Worm (Caenorhabditis elegans) whole organism, L2 larva: Measurements from ENCODE around the gene igcm-4.

Source experiments
- C34F6.9 ChIP-seq: fragments of 150-350 bp; optimal IDR thresholded peaks from 2 replicates; lab custom pipeline; 2014; ENCODE audit warnings: missing biosample characterization, missing genetic modification characterization
- R02D3.7 ChIP-seq: fragments of 150-350 bp; optimal IDR thresholded peaks from 2 replicates; lab custom pipeline; 2014; ENCODE audit warnings: missing biosample characterization, missing genetic modification characterization
- Y55F3AM.14 ChIP-seq: fragments of 200-800 bp; sonication (Bioruptor generic); optimal IDR thresholded peaks from 2 replicates; lab custom pipeline; 2018; ENCODE audit warnings: mild to moderate bottlenecking, missing genetic modification characterization, missing compliant biosample characterization
- ZK546.5 ChIP-seq: sonication (generic microtip); optimal IDR thresholded peaks from 2 replicates; lab custom pipeline; 2017; ENCODE audit warnings: missing biosample characterization, missing genetic modification characterization
- aly-2 ChIP-seq: fragments of 150-350 bp; optimal IDR thresholded peaks from 2 replicates; lab custom pipeline; 2014; ENCODE audit warnings: missing biosample characterization, missing genetic modification characterization
- ama-1 ChIP-seq: fragments of 150-350 bp; optimal IDR thresholded peaks from 2 replicates; lab custom pipeline; 2018; ENCODE audit warnings: inconsistent platforms
- blmp-1 ChIP-seq: sonication (generic microtip); optimal IDR thresholded peaks from 2 replicates; lab custom pipeline; 2017; ENCODE audit warnings: missing genetic modification characterization, mild to moderate bottlenecking, missing compliant biosample characterization, antibody characterized with exemption, moderate library complexity; ENCODE audit not compliant: insufficient read depth
- ceh-16 ChIP-seq: fragments of 150-350 bp; optimal IDR thresholded peaks from 2 replicates; lab custom pipeline; 2014; ENCODE audit warnings: missing biosample characterization, missing genetic modification characterization
- crh-2 ChIP-seq: sonication (generic microtip); optimal IDR thresholded peaks from 2 replicates; lab custom pipeline; 2017; ENCODE audit warnings: missing biosample characterization, missing genetic modification characterization
- dmd-4 ChIP-seq: sonication (generic microtip); optimal IDR thresholded peaks from 2 replicates; lab custom pipeline; 2017; ENCODE audit warnings: missing biosample characterization, missing genetic modification characterization
- egl-27 ChIP-seq: sonication (generic microtip); optimal IDR thresholded peaks from 3 replicates; lab custom pipeline; 2017; ENCODE audit warnings: missing biosample characterization, missing genetic modification reagents, missing genetic modification characterization
- elt-1 ChIP-seq: fragments of 150-350 bp; optimal IDR thresholded peaks from 2 replicates; lab custom pipeline; 2014; ENCODE audit warnings: missing biosample characterization, missing genetic modification characterization
- elt-3 ChIP-seq: sonication (generic microtip); optimal IDR thresholded peaks from 2 replicates; lab custom pipeline; 2017; ENCODE audit warnings: missing biosample characterization, missing genetic modification characterization
- fos-1 ChIP-seq: fragments of 150-350 bp; optimal IDR thresholded peaks from 2 replicates; lab custom pipeline; 2014; ENCODE audit warnings: missing biosample characterization, missing genetic modification characterization
- gmeb-1 ChIP-seq: fragments of 150-350 bp; optimal IDR thresholded peaks from 2 replicates; lab custom pipeline; 2014; ENCODE audit warnings: missing biosample characterization, missing genetic modification characterization
- lin-11 ChIP-seq: fragments of 150-350 bp; sonication (generic microtip); optimal IDR thresholded peaks from 2 replicates; lab custom pipeline; 2014; ENCODE audit warnings: missing biosample characterization, missing genetic modification characterization, inconsistent platforms, mixed read lengths
- lin-13 ChIP-seq: fragments of 150-350 bp; optimal IDR thresholded peaks from 2 replicates; lab custom pipeline; 2014; ENCODE audit warnings: missing biosample characterization, missing genetic modification reagents, missing genetic modification characterization
- lin-39 ChIP-seq: fragments of 150-350 bp; optimal IDR thresholded peaks from 2 replicates; lab custom pipeline; 2014; ENCODE audit warnings: missing biosample characterization, missing genetic modification reagents, missing genetic modification characterization
- mab-5 ChIP-seq: fragments of 150-350 bp; optimal IDR thresholded peaks from 2 replicates; lab custom pipeline; 2014; ENCODE audit warnings: missing biosample characterization, missing genetic modification characterization
- mbf-1 ChIP-seq: sonication (generic microtip); optimal IDR thresholded peaks from 2 replicates; lab custom pipeline; 2017; ENCODE audit warnings: missing biosample characterization, missing genetic modification characterization
- mdl-1 ChIP-seq, 2 experiments: fragments of 150-350 bp in 1 of 2; sonication (generic microtip) in 1 of 2; optimal IDR thresholded peaks; 2 replicates each; lab custom pipeline; 2017; ENCODE audit warnings: missing biosample characterization in 2 of 2, missing genetic modification characterization in 2 of 2
- nhr-10 ChIP-seq: sonication (generic microtip); optimal IDR thresholded peaks from 2 replicates; lab custom pipeline; 2017; ENCODE audit warnings: missing biosample characterization, missing genetic modification characterization
- nhr-11 ChIP-seq: fragments of 150-350 bp; optimal IDR thresholded peaks from 2 replicates; lab custom pipeline; 2014; ENCODE audit warnings: missing biosample characterization, missing genetic modification characterization
- nhr-12 ChIP-seq: fragments of 150-350 bp; optimal IDR thresholded peaks from 2 replicates; lab custom pipeline; 2014; ENCODE audit warnings: missing biosample characterization, missing genetic modification characterization
- nhr-129 ChIP-seq: fragments of 150-350 bp; optimal IDR thresholded peaks from 2 replicates; lab custom pipeline; 2014; ENCODE audit warnings: missing biosample characterization, missing genetic modification characterization
- nhr-21 ChIP-seq: fragments of 150-350 bp; optimal IDR thresholded peaks from 2 replicates; lab custom pipeline; 2014; ENCODE audit warnings: missing biosample characterization, missing genetic modification characterization
- nhr-23 ChIP-seq: fragments of 150-350 bp; optimal IDR thresholded peaks from 2 replicates; lab custom pipeline; 2014; ENCODE audit warnings: missing biosample characterization, missing genetic modification reagents, missing genetic modification characterization
- nhr-237 ChIP-seq: fragments of 150-350 bp; optimal IDR thresholded peaks from 2 replicates; lab custom pipeline; 2014; ENCODE audit warnings: missing biosample characterization, missing genetic modification characterization
- nhr-77 ChIP-seq: fragments of 150-350 bp; optimal IDR thresholded peaks from 2 replicates; lab custom pipeline; 2014; ENCODE audit warnings: missing biosample characterization, missing genetic modification characterization
- skn-1 ChIP-seq: sonication (generic microtip); optimal IDR thresholded peaks from 2 replicates; lab custom pipeline; 2017; ENCODE audit warnings: missing biosample characterization, missing genetic modification characterization
- sma-9 ChIP-seq, 2 experiments: fragments of 150-350 bp in 1 of 2; sonication (generic microtip) in 1 of 2; optimal IDR thresholded peaks; 2 replicates each; lab custom pipeline; 2014 to 2016; ENCODE audit warnings: missing genetic modification characterization in 2 of 2, mild to moderate bottlenecking in 1 of 2, missing biosample characterization in 1 of 2, missing compliant biosample characterization in 1 of 2, missing genetic modification reagents in 1 of 2, moderate library complexity in 1 of 2
- snpc-4 ChIP-seq: fragments of 150-350 bp; optimal IDR thresholded peaks from 2 replicates; lab custom pipeline; 2014; ENCODE audit warnings: missing biosample characterization, missing genetic modification characterization
- unc-39 ChIP-seq: fragments of 150-350 bp; optimal IDR thresholded peaks from 2 replicates; lab custom pipeline; 2014; ENCODE audit warnings: missing biosample characterization, missing genetic modification characterization
- unc-55 ChIP-seq: fragments of 150-350 bp; sonication (generic microtip); optimal IDR thresholded peaks from 3 replicates; lab custom pipeline; 2014; ENCODE audit warnings: missing biosample characterization, missing genetic modification reagents, missing genetic modification characterization
- unc-62 ChIP-seq: fragments of 150-350 bp; optimal IDR thresholded peaks from 2 replicates; lab custom pipeline; 2014; ENCODE audit warnings: missing biosample characterization, missing genetic modification reagents, missing genetic modification characterization
- zag-1 ChIP-seq: fragments of 150-350 bp; optimal IDR thresholded peaks from 2 replicates; lab custom pipeline; 2014; ENCODE audit warnings: missing biosample characterization, missing genetic modification characterization
- ztf-1 ChIP-seq: fragments of 200-800 bp; sonication (Bioruptor generic); conservative IDR thresholded peaks from 2 replicates; pipeline ENCODE4 v1.3.6; 2022; ENCODE audit warnings: missing genetic modification characterization, missing compliant biosample characterization
- ztf-11 ChIP-seq: sonication (generic microtip); optimal IDR thresholded peaks from 2 replicates; lab custom pipeline; 2017; ENCODE audit warnings: missing biosample characterization, missing genetic modification characterization
- ztf-4 ChIP-seq: fragments of 150-350 bp; optimal IDR thresholded peaks from 2 replicates; lab custom pipeline; 2014; ENCODE audit warnings: missing biosample characterization, missing genetic modification characterization

The igcm-4 gene

DNA sequence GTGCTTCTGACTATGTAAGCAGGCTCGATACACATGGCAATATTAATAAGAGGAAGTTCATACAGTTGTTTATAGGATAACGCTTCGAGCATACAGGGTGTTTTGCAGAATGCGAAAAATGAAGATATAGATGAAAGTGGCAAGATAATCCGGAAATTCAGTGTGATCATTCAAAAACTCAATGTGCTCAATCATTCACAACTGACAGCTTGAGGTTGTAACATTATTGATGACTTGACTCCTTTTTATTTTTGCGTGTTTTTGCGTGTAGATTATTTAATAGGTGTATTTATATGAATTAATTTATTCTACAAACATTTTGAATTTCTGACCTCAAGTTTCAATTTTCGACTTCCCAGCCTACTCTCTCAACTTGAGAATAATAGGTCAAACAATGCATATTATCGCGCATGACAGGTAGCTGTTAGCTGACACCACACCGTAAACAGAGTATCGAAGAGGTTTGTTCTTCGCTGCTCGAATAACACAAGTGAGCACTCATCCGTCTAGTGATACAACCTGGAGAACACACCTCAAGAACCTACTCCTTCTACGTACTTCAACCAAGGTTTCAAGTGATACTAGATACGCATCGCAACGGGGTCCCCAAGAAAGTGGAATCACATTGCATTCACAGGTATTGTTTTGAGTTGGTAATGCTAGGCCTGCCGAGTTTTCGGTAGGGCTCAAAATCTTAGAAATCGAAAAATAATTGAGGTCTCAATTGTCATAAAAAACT, 1.2 kb upstream of the igcm-4 start:
- TF ChIP-seq aly-2 (no peak), R02D3.7 (tag; lab: Kevin White, UChicago) (no peak), unc-55 (GFP tag; lab: Kevin White, UChicago) (no peak), nhr-10 (tag; lab: Kevin White, UChicago) (no peak), sma-9 (GFP tag; optimal IDR thresholded peaks at IDR 0.05; lab: Kevin White, UChicago) (no peak), sma-9 (tag; optimal IDR thresholded peaks at IDR 0.05; lab: Kevin White, UChicago) (no peak), nhr-12 (tag; lab: Kevin White, UChicago) (no peak), mab-5 (tag; lab: Kevin White, UChicago) (no peak), fos-1 (tag; lab: Kevin White, UChicago) (no peak), crh-2 (tag; lab: Kevin White, UChicago) (no peak), nhr-129 (no peak), ztf-4 (tag; lab: Kevin White, UChicago) (no peak), ztf-11 (tag; lab: Kevin White, UChicago) (no peak), nhr-23 (tag; lab: Kevin White, UChicago) (no peak), lin-11 (tag; lab: Kevin White, UChicago) (no peak), ZK546.5 (tag; lab: Kevin White, UChicago) (no peak), C34F6.9 (tag; lab: Kevin White, UChicago) (no peak), elt-1 (tag; lab: Kevin White, UChicago) (no peak), elt-3 (tag; lab: Kevin White, UChicago) (no peak)

DNA sequence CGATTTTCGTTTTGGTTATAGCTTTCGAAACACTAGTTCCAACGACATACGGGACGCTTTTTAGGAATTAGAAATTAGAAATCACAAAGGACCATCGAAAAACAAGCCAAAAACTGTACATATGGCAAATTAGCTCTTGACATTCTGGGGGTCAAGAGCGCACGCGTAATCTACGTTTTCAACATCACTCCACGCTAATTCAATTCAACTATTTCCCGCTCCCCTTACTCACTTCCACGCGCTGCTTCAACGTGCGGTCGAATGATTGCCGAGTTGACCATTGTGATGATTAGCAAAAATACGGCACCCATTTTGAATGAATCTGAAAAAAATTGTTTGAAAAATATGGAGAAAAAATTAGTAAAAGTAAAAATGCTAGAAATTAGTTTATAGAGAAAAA, 557 bp downstream of the igcm-4 start:
- TF ChIP-seq fos-1 (tag; lab: Kevin White, UChicago) (no peak), mbf-1 (tag; lab: Kevin White, UChicago) (no peak), gmeb-1 (tag; lab: Kevin White, UChicago) (no peak), blmp-1 (tag; lab: Kevin White, UChicago) (no peak), unc-62 (no peak), ama-1 (lab: Kevin White, UChicago) (no peak), nhr-23 (tag; lab: Kevin White, UChicago) (no peak), ztf-4 (tag; lab: Kevin White, UChicago) (no peak), nhr-237 (tag; lab: Kevin White, UChicago) (no peak), lin-13 (no peak), lin-39 (no peak), ceh-16 (no peak), mdl-1 (tag; optimal IDR thresholded peaks at IDR 0.05; lab: Kevin White, UChicago) (no peak)

DNA sequence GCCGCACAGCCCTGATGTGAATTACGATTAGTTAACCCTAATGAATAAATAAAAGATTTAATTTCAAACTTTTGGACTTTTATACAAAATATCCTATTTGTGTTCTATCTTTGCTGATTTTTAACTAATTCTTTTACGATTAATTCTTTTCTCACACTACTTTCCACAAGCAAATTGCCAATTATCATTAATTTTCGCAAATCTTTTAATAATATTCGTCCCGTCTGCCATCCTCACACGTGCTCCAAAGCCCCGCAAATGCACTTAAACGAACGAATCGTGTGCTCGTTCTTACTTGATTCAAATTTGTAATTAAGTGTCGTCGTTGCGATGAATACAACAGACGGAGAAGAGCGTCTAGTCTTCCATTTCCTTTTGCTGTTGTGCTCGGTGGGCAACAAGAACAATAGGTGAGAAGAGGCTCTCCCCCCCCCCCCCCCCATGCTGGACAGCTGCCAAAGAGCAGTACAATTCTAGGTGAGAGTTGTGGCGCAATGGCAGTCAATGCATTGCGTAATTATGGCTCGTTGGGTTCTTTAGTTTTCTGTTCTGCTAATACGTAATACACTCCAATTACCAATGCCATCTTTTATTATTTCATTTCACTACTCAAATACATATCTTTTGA, 1.5 kb downstream of the igcm-4 start:
- TF ChIP-seq ztf-4 (tag; lab: Kevin White, UChicago) (no peak), aly-2 (no peak), lin-13 (no peak), dmd-4 (tag; lab: Kevin White, UChicago) (no peak), ztf-1 (no peak), mbf-1 (tag; lab: Kevin White, UChicago) (no peak), C34F6.9 (tag; lab: Kevin White, UChicago) (no peak), lin-39 (no peak), crh-2 (tag; lab: Kevin White, UChicago) (no peak), R02D3.7 (tag; lab: Kevin White, UChicago) (no peak)

DNA sequence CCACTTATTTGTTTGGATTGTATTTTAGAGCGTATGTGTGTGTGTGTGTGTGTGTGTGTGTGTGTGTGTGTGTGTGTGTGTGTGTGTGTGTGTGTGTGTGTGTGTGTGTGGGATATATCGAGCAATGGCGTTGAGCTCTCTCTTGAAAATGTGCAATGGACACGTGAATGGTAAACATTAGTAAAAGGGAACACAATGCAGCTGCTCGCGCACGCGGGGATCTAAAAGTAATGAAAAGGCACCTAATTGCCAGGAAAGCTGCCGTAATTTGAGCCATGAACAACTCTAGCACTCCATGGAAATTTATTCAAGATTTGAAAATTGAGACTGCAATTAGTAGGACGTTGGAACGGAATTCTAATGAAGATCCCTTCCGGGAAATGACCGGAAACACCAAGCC, 2.9 kb downstream of the igcm-4 start:
- TF ChIP-seq nhr-129 (peak; percentile 35), Y55F3AM.14 (GFP tag; lab: Kevin White, UChicago) (peak; percentile 13), lin-11 (tag; lab: Kevin White, UChicago) (peak; percentile 7), nhr-10 (tag; lab: Kevin White, UChicago) (no peak), mab-5 (tag; lab: Kevin White, UChicago) (no peak)
- TF ChIP-seq, all 48 proteins: peak for 3

DNA sequence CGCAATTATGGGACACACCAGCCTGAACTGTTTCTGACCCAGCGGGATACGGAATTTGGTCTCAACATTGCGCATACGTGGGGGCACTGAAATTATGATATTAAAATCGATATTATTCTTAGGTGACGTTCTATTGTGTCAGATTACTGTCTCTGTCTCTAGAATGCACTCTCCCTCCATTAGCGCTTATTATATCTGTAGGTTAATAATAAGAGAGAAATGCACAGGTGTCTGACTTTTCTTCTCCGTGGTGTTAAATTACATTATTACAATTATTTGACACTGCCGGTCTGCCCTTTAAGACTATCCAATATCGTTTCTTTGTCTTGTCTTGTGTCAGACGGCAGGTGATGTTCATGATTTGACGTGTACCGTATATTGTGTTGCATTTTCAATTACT, 3.5 kb downstream of the igcm-4 start:
- TF ChIP-seq mbf-1 (tag; lab: Kevin White, UChicago) = no peak
- TF ChIP-seq nhr-77 = no peak
- TF ChIP-seq skn-1 (tag; lab: Kevin White, UChicago) = no peak
- TF ChIP-seq egl-27 (tag; lab: Kevin White, UChicago) = no peak
- TF ChIP-seq Y55F3AM.14 (GFP tag; lab: Kevin White, UChicago) = no peak
- TF ChIP-seq ama-1 (lab: Kevin White, UChicago) = no peak
- no peak for TF ChIP-seq elt-3 (tag; lab: Kevin White, UChicago)
- no peak for TF ChIP-seq nhr-11
- TF ChIP-seq nhr-21 (tag; lab: Kevin White, UChicago) = no peak
- TF ChIP-seq lin-39 = no peak
- no peak for TF ChIP-seq nhr-23 (tag; lab: Kevin White, UChicago)
- no peak for TF ChIP-seq snpc-4 (tag; lab: Kevin White, UChicago)
- TF ChIP-seq nhr-12 (tag; lab: Kevin White, UChicago) = no peak
- no peak for TF ChIP-seq zag-1
- TF ChIP-seq mab-5 (tag; lab: Kevin White, UChicago) = no peak
- no peak for TF ChIP-seq sma-9 (GFP tag; optimal IDR thresholded peaks at IDR 0.05; lab: Kevin White, UChicago)
- no peak for TF ChIP-seq sma-9 (tag; optimal IDR thresholded peaks at IDR 0.05; lab: Kevin White, UChicago)
- no peak for TF ChIP-seq fos-1 (tag; lab: Kevin White, UChicago)
- TF ChIP-seq unc-39 (tag; lab: Kevin White, UChicago) = no peak
- TF ChIP-seq ztf-1 = no peak
- no peak for TF ChIP-seq gmeb-1 (tag; lab: Kevin White, UChicago)
